Worm (Caenorhabditis elegans): ENCODE measurements around the gene unc-104.
"Not testable (repeated sequence)": the region's sequence is repeated elsewhere in the genome, so short reads cannot be mapped to it uniquely, and the experiment has no call there.

Gene unc-104

ce11 chrII:6975725-6976124, 19.1 kb upstream of the unc-104 start (continued):
- TF ChIP-seq lin-40 (tag; optimal IDR thresholded peaks at IDR 0.05) (no peak), lsl-1 (GFP tag; optimal IDR thresholded peaks at IDR 0.05) (peak; percentile 55), dpl-1 (GFP tag; optimal IDR thresholded peaks at IDR 0.05) (no peak), B0336.3 (GFP tag; IDR thresholded peaks at IDR 0.05) (no peak), madf-3 (GFP tag; IDR thresholded peaks at IDR 0.05) (no peak), Y79H2A.3 (GFP tag; conservative IDR thresholded peaks at IDR 0.05) (no peak), lsy-27 (tag; optimal IDR thresholded peaks at IDR 0.05; ENCODE audit: borderline replicate concordance, insufficient read depth) (no peak), tbp1 (GFP tag; optimal IDR thresholded peaks at IDR 0.05) (no peak), pha-4 (tag; optimal IDR thresholded peaks at IDR 0.05) (no peak), ceh-58 (GFP tag; IDR thresholded peaks at IDR 0.05) (no peak), madf-6 (GFP tag; IDR thresholded peaks at IDR 0.05) (peak; percentile 45; the same call in 1 of the 2 replicates), ztf-26 (tag; optimal IDR thresholded peaks at IDR 0.05) (no peak), athp-1 (tag; optimal IDR thresholded peaks at IDR 0.05) (no peak), gei-17 (GFP tag; optimal IDR thresholded peaks at IDR 0.05) (no peak), madf-8 (GFP tag; conservative IDR thresholded peaks at IDR 0.05) (no peak)

DNA sequence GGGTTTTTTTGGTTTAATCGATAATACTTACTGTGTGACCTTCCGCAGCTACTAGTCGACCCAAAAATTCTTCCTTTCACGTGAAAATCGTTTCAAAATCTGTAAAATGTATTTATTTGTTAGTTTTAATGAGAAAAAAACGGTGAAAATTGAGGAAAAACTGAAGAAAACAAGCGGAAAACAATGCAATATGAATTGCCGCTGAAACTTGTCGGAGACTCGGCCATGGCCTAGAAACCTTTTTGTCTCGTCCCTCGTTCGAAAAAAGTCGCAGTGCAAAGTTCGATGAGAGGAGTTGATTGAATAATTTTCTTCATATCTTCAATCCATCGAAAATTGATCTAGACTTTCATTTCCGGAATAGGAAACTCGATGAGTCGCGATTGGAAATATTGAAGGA, 17.1 kb upstream of the unc-104 start, which contains the start of gene C15F1.8:
Gene C15F1.8, minus strand, starts transcription at position 101 of the 400 bp plus-strand sequence.
- TF ChIP-seq snpc-4 (GFP tag; optimal IDR thresholded peaks at IDR 0.05); snpc-4 (tag; optimal IDR thresholded peaks at IDR 0.05); ccch-3 (GFP tag; optimal IDR thresholded peaks at IDR 0.05); nfyb-1 (GFP tag; IDR thresholded peaks at IDR 0.05): not testable (repeated sequence)

DNA sequence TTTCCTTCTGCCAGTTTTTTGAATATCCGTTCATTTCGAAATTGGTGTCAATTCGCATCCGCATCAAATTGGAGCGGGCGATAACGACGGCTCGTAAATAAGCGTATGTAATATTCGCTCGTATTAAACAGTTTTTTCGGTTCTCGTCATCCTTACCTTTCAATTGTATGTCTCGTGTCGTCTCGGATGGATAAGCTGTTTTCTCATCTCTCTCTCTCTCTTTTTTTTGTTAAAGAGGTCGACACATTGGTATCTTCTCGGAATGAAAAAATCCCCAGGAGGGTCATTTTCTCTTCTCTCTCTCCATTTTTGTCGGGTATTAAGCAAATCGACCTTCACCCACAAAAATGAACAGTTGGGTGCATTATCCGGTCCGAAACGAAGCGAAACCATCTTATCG, 15.9 kb upstream of the unc-104 start:
- TF ChIP-seq Y95B8A.8 (GFP tag; IDR thresholded peaks at IDR 0.05) (no peak), F22D6.2 (tag; optimal IDR thresholded peaks at IDR 0.05) (no peak), F23B12.7 (tag; optimal IDR thresholded peaks at IDR 0.05; ENCODE audit: insufficient read depth) (no peak), nfya-1 (tag; optimal IDR thresholded peaks at IDR 0.05; ENCODE audit: borderline replicate concordance, insufficient read depth) (no peak), bed-2 (GFP tag; IDR thresholded peaks at IDR 0.05) (no peak), F39B2.1 (GFP tag; IDR thresholded peaks at IDR 0.05) (no peak), hmg-20 (GFP tag; IDR thresholded peaks at IDR 0.05) (no peak), die-1 (tag; optimal IDR thresholded peaks at IDR 0.05) (no peak), ztf-18 (tag; optimal IDR thresholded peaks at IDR 0.05) (no peak), bed-1 (GFP tag; IDR thresholded peaks at IDR 0.05) (no peak), C17E4.6 (GFP tag; IDR thresholded peaks at IDR 0.05) (no peak), B0035.1 (tag; optimal IDR thresholded peaks at IDR 0.05) (no peak), hrde-1 (tag; optimal IDR thresholded peaks at IDR 0.05; ENCODE audit: borderline replicate concordance) (no peak), mes-4 (tag; optimal IDR thresholded peaks at IDR 0.05) (no peak), D2030.7 (GFP tag; IDR thresholded peaks at IDR 0.05) (no peak), T26A5.8 (tag; optimal IDR thresholded peaks at IDR 0.05) (no peak), ccch-3 (GFP tag; optimal IDR thresholded peaks at IDR 0.05) (no peak), ceh-79 (tag; optimal IDR thresholded peaks at IDR 0.05) (no peak)

DNA sequence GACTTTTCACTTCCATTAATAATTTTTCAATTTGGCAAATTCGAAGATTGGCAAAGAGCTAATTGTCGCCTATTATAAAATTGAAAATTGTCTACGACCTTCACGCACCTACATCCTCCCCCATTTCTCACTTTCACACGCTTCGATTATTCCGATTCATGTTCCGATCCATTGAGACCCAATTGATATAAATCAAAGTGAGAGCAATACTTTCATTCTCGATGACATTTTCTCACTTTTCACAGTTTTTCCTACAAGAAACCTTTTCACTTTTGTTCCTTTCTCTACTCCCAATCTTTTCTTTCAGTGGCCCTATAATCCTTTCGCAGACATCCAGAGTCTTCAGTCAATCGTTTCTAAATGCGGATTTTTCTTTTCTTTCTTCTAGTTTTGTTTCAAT, 15.1 kb upstream of the unc-104 start, which contains the start of gene C15F1.2:
Gene C15F1.2, plus strand, starts transcription at position 308 of the 400 bp plus-strand sequence.
- no peak for TF ChIP-seq lir-1 (GFP tag; conservative IDR thresholded peaks at IDR 0.05)
